Worm (Caenorhabditis elegans) whole organism, young adult: ENCODE results near the gene F49F1.2.

ENCODE experiments used
- F52B5.7 ChIP-seq: sonication (generic microtip); optimal IDR thresholded peaks from 2 replicates; lab custom pipeline; 2016; ENCODE audit warnings: mild to moderate bottlenecking, missing genetic modification characterization, missing compliant biosample characterization
- T07F8.4 ChIP-seq: sonication (generic microtip); optimal IDR thresholded peaks from 2 replicates; lab custom pipeline; 2016; ENCODE audit warnings: mild to moderate bottlenecking, missing genetic modification characterization, moderate library complexity, missing compliant biosample characterization
- bed-1 ChIP-seq: fragments of 200-800 bp; sonication (Bioruptor generic); IDR thresholded peaks from 2 replicates; pipeline ENCODE4 v1.3.6; 2022; ENCODE audit warnings: missing genetic modification reagents, missing genetic modification characterization, missing compliant biosample characterization
- nhr-120 ChIP-seq: fragments of 200-800 bp; sonication (Bioruptor generic); IDR thresholded peaks from 2 replicates; pipeline ENCODE4 v1.3.6; 2022; ENCODE audit warnings: missing genetic modification characterization, missing compliant biosample characterization
- sdz-38 ChIP-seq: sonication (generic microtip); optimal IDR thresholded peaks from 2 replicates; lab custom pipeline; 2016; ENCODE audit warnings: missing genotype, missing genetic modification characterization, missing compliant biosample characterization
- ztf-18 ChIP-seq: sonication (generic microtip); optimal IDR thresholded peaks from 2 replicates; lab custom pipeline; 2016; ENCODE audit warnings: missing genotype, mild to moderate bottlenecking, missing genetic modification characterization, missing compliant biosample characterization

DNA sequence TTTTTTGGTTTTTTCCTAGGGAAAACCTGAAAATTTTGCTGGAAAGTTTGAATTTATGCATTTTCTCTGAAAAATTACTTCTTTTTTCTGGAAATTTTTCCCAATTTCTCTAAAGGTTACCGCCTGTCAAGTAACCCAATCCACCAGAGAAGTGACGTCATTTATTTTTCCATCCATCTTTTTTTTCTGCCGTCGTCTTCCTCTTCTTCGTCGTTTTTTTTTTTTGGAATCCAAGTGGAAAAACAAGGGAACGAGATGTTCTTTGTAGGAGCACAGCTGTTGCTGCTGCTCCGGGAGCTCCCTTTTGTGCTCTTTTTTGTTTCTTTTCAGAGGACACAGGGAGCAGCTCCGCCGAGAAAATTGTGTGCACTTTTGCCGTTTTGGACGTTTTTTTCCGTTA, 21.4 kb upstream of the F49F1.2 start:
- TF ChIP-seq sdz-38 (tag; lab: Kevin White, UChicago) (no peak), bed-1 (GFP tag; lab: Robert Waterston, UW) (no peak), ztf-18 (tag; lab: Kevin White, UChicago) (no peak), F52B5.7 (tag; lab: Kevin White, UChicago) (no peak), nhr-120 (no peak), T07F8.4 (tag; lab: Kevin White, UChicago) (no peak)
